Worm (Caenorhabditis elegans): Measurements from ENCODE around the gene sek-5.

ce11 chrX:5347856-5348255 lies 29.6 kb upstream of the sek-5 start:
- TF ChIP-seq ama-1 (optimal IDR thresholded peaks at IDR 0.05) = no peak
- TF ChIP-seq efl-1 (optimal IDR thresholded peaks at IDR 0.05) = no peak
- TF ChIP-seq efl-1 (GFP tag; optimal IDR thresholded peaks at IDR 0.05 in 1 of 2) = no peak
